Worm (Caenorhabditis elegans) whole organism, mixed stage, embryonic: ENCODE results near the gene F58F9.4.

Source experiments
- M03D4.4 ChIP-seq: sonication (generic microtip); optimal IDR thresholded peaks from 2 replicates; lab custom pipeline; 2017; ENCODE audit warnings: mild to moderate bottlenecking, missing genetic modification characterization, missing compliant biosample characterization
- bed-3 ChIP-seq: fragments of 200-800 bp; sonication (Bioruptor generic); optimal IDR thresholded peaks from 3 replicates; lab custom pipeline; 2018; ENCODE audit warnings: mild to moderate bottlenecking, missing genetic modification characterization, moderate library complexity, missing compliant biosample characterization
- ceh-43 ChIP-seq: fragments of 200-800 bp; sonication (Bioruptor generic); optimal IDR thresholded peaks from 2 replicates; lab custom pipeline; 2018; ENCODE audit warnings: mild to moderate bottlenecking, missing genetic modification characterization, moderate library complexity, missing compliant biosample characterization
- ceh-83 ChIP-seq: fragments of 200-800 bp; sonication (Bioruptor generic); optimal IDR thresholded peaks from 2 replicates; lab custom pipeline; 2018; ENCODE audit warnings: mild to moderate bottlenecking, missing genetic modification characterization, missing compliant biosample characterization
- cnd-1 ChIP-seq: fragments of 200-800 bp; sonication (Bioruptor generic); optimal IDR thresholded peaks from 2 replicates; lab custom pipeline; 2018; ENCODE audit warnings: mild to moderate bottlenecking, missing genetic modification characterization, missing compliant biosample characterization
- elt-1 ChIP-seq: sonication (generic microtip); optimal IDR thresholded peaks from 2 replicates; lab custom pipeline; 2017; ENCODE audit warnings: missing genetic modification characterization, mild to moderate bottlenecking, missing compliant biosample characterization, antibody characterized with exemption, moderate library complexity, borderline replicate concordance; ENCODE audit not compliant: insufficient read depth
- elt-3 ChIP-seq: fragments of 150-350 bp; optimal IDR thresholded peaks from 2 replicates; lab custom pipeline; 2014; ENCODE audit warnings: missing biosample characterization, missing genetic modification characterization
- flh-1 ChIP-seq: fragments of 200-800 bp; sonication (Bioruptor generic); optimal IDR thresholded peaks from 2 replicates; lab custom pipeline; 2018; ENCODE audit warnings: mild to moderate bottlenecking, missing genetic modification characterization, moderate library complexity, missing compliant biosample characterization
- hlh-1 ChIP-seq: fragments of 150-350 bp; optimal IDR thresholded peaks from 2 replicates; lab custom pipeline; 2014; ENCODE audit warnings: missing biosample characterization, missing genetic modification reagents, missing genetic modification characterization
- lin-13 ChIP-seq: fragments of 150-350 bp; optimal IDR thresholded peaks from 2 replicates; lab custom pipeline; 2014; ENCODE audit warnings: missing biosample characterization, missing genetic modification characterization
- lsy-2 ChIP-seq: fragments of 150-350 bp; optimal IDR thresholded peaks from 2 replicates; lab custom pipeline; 2014; ENCODE audit warnings: missing biosample characterization, missing genetic modification characterization
- mab-5 ChIP-seq: fragments of 150-350 bp; optimal IDR thresholded peaks from 2 replicates; lab custom pipeline; 2014; ENCODE audit warnings: missing biosample characterization, missing genetic modification characterization
- mls-2 ChIP-seq: sonication (generic microtip); optimal IDR thresholded peaks from 2 replicates; lab custom pipeline; 2016; ENCODE audit warnings: mild to moderate bottlenecking, missing genetic modification characterization, moderate library complexity, missing compliant biosample characterization
- nhr-12 ChIP-seq: fragments of 150-350 bp; optimal IDR thresholded peaks from 2 replicates; lab custom pipeline; 2014; ENCODE audit warnings: missing biosample characterization, missing genetic modification characterization
- nhr-2 ChIP-seq: fragments of 150-350 bp; optimal IDR thresholded peaks from 2 replicates; lab custom pipeline; 2014; ENCODE audit warnings: missing biosample characterization, missing genetic modification characterization
- nhr-237 ChIP-seq: fragments of 150-350 bp; optimal IDR thresholded peaks from 2 replicates; lab custom pipeline; 2014; ENCODE audit warnings: missing biosample characterization, missing genetic modification characterization
- nhr-28 ChIP-seq: fragments of 150-350 bp; optimal IDR thresholded peaks from 2 replicates; lab custom pipeline; 2014; ENCODE audit warnings: missing biosample characterization, missing genetic modification characterization
- nhr-76 ChIP-seq: sonication (generic microtip); optimal IDR thresholded peaks from 2 replicates; lab custom pipeline; 2017; ENCODE audit warnings: missing biosample characterization, missing genetic modification characterization
- snpc-4 ChIP-seq: fragments of 150-350 bp; optimal IDR thresholded peaks from 2 replicates; lab custom pipeline; 2014; ENCODE audit warnings: missing biosample characterization, missing genetic modification characterization
- sptf-1 ChIP-seq: sonication (generic microtip); optimal IDR thresholded peaks from 2 replicates; lab custom pipeline; 2017; ENCODE audit warnings: mild to moderate bottlenecking, missing genetic modification characterization, moderate library complexity, missing compliant biosample characterization
- tbx-8 ChIP-seq: fragments of 200-800 bp; sonication (Bioruptor generic); optimal IDR thresholded peaks from 2 replicates; lab custom pipeline; 2018; ENCODE audit warnings: mild to moderate bottlenecking, missing genetic modification characterization, moderate library complexity, missing compliant biosample characterization
- unc-120 ChIP-seq: sonication (generic microtip); optimal IDR thresholded peaks from 2 replicates; lab custom pipeline; 2017; ENCODE audit warnings: missing genetic modification characterization, missing compliant biosample characterization; ENCODE audit not compliant: poor library complexity, severe bottlenecking
- unc-39 ChIP-seq: fragments of 150-350 bp; optimal IDR thresholded peaks from 2 replicates; lab custom pipeline; 2014; ENCODE audit warnings: missing biosample characterization, missing genetic modification characterization
- unc-62 ChIP-seq: fragments of 150-350 bp; optimal IDR thresholded peaks from 2 replicates; lab custom pipeline; 2014; ENCODE audit warnings: missing biosample characterization, missing genetic modification reagents, missing genetic modification characterization
- zip-8 ChIP-seq: fragments of 150-350 bp; optimal IDR thresholded peaks from 2 replicates; lab custom pipeline; 2014; ENCODE audit warnings: missing biosample characterization, missing genetic modification characterization
- ztf-11 ChIP-seq: fragments of 150-350 bp; optimal IDR thresholded peaks from 2 replicates; lab custom pipeline; 2014; ENCODE audit warnings: missing biosample characterization, missing genetic modification characterization

F58F9.4 gene

DNA sequence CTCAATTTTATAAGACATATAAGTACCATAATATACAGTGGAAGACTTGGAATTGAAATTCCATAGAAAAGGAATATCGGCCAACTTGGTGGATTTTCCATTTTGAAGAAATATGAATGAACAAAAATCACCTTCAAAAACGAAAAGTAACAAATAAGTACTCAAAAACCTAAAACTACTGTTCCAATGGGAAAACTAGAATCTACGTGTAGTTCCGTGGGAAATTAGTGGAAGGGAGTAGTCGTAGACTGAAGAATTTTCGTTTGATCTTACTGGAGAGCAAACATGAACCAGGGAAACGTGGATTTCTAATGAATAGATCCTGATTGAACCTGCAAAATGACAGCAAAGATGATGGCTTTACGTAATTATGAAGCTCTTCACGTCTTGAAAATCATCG is 41.1 kb downstream of the F58F9.4 start, which contains the start of gene srv-31:
srv-31 (minus strand) TSS at position 101 of the 400 bp plus-strand sequence.
- TF ChIP-seq nhr-237 (no peak), sptf-1 (tag; lab: Kevin White, UChicago) (no peak), nhr-76 (tag; lab: Kevin White, UChicago) (no peak), bed-3 (GFP tag; lab: Kevin White, UChicago) (no peak), ztf-11 (tag; lab: Kevin White, UChicago) (no peak), flh-1 (no peak), unc-120 (tag; lab: Kevin White, UChicago) (no peak), ceh-43 (GFP tag; lab: Kevin White, UChicago) (no peak), zip-8 (tag; lab: Kevin White, UChicago) (no peak), nhr-28 (tag; lab: Kevin White, UChicago) (no peak), unc-62 (GFP tag; lab: Kevin White, UChicago) (no peak), mab-5 (no peak), cnd-1 (no peak), mls-2 (tag; lab: Kevin White, UChicago) (no peak)

DNA sequence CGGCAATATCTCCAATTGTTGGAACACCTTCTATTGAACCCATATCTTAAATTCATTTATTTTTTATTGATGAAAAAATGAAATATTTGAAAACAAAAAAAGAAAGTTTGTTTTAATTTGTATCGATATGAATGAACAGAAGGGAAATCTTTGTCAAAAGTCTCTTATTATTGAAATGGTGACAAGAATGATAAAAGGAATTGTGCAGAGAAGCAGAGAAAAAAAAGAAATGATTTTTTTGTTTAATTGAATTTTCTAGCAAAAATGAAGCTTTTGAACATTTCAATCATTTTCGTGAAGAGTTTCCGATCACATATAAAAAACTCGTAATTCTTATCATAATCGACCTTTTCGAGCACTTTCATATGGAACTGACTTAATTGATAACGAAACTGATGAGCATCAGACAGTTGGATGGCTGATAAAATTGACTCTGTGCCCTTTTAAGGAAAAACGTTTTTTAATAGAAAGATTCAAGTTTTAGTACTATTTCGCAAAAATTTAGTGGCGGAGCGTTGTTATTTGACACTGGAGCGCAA is 44.9 kb downstream of the F58F9.4 start, which contains the start of the genes aat-4 and T13A10.1:
aat-4 (minus strand) TSS at position 51 of the 539 bp plus-strand sequence.
T13A10.1 (plus strand) TSS at position 411 of the 539 bp plus-strand sequence.
- TF ChIP-seq flh-1 (no peak), elt-1 (no peak), ceh-43 (GFP tag; lab: Kevin White, UChicago) (no peak), cnd-1 (no peak), lsy-2 (no peak), hlh-1 (tag; lab: Kevin White, UChicago) (no peak), unc-120 (tag; lab: Kevin White, UChicago) (no peak), unc-39 (tag; lab: Kevin White, UChicago) (no peak), lin-13 (tag; lab: Kevin White, UChicago) (no peak)
- TF ChIP-seq, all 35 proteins: peak for 0

DNA sequence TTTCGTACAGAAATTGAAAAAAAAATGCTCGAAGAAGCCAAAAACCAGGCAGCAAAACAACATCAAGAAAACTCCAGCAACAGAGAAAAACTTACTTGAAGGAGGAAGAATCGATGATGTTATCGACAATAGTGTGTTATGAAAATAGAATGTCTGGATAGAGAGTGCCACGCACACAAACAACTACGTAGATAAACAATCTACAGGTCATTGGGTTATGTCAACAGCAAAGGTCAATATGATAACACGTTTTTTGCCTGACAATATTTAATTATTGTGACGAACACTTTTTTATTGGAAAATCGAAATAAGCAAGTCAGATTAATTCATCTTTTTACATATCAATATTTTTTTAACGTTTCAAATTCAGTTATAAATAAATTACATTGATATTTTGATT is 48.6 kb downstream of the F58F9.4 start, which contains the start of gene sams-5:
sams-5 (minus strand) TSS at position 131 of the 400 bp plus-strand sequence.
- TF ChIP-seq nhr-12 (tag; lab: Kevin White, UChicago) = no peak
- no peak for TF ChIP-seq nhr-76 (tag; lab: Kevin White, UChicago)
- TF ChIP-seq nhr-237 = no peak
- no peak for TF ChIP-seq M03D4.4 (tag; lab: Kevin White, UChicago)
- no peak for TF ChIP-seq ceh-83 (GFP tag; lab: Kevin White, UChicago)
- no peak for TF ChIP-seq sptf-1 (tag; lab: Kevin White, UChicago)
- TF ChIP-seq cnd-1 = no peak

DNA sequence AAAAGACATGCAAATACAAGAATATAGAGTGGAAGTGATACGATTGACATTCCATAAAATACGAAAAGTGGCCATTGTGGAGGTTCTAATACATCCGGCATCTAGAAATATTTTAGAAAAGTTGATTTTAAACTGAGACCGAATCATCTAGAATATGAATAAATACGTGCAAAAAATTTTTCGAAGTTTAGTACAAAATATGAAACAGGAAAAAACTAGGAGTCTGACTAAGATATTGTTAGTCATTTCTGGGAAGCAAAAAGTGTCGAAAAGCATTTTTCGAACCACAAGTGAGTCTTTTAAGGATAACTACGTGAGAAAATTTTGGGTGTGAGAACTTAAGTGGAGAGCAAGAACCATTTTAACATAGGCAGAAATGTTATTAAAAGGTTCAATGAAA is 51.3 kb downstream of the F58F9.4 start, which contains the start of gene srv-32:
srv-32 (minus strand) TSS at position 101 of the 400 bp plus-strand sequence.
- TF ChIP-seq unc-62 (GFP tag; lab: Kevin White, UChicago) (no peak), elt-1 (no peak), ceh-83 (GFP tag; lab: Kevin White, UChicago) (no peak), unc-120 (tag; lab: Kevin White, UChicago) (no peak), nhr-12 (tag; lab: Kevin White, UChicago) (no peak), mls-2 (tag; lab: Kevin White, UChicago) (no peak), tbx-8 (GFP tag; lab: Kevin White, UChicago) (no peak), nhr-2 (no peak), cnd-1 (no peak), sptf-1 (tag; lab: Kevin White, UChicago) (no peak), nhr-76 (tag; lab: Kevin White, UChicago) (no peak), M03D4.4 (tag; lab: Kevin White, UChicago) (no peak), ztf-11 (tag; lab: Kevin White, UChicago) (no peak), flh-1 (no peak), snpc-4 (tag; lab: Kevin White, UChicago) (no peak), ceh-43 (GFP tag; lab: Kevin White, UChicago) (no peak), nhr-28 (tag; lab: Kevin White, UChicago) (no peak), elt-3 (no peak)
